Fruit fly (Drosophila melanogaster) whole organism, embryonic: ENCODE data around the gene IntS4.

Experiments used
- Aef1 ChIP-seq: fragments of 200-800 bp; sonication (Bioruptor generic); IDR thresholded peaks from 3 replicates; pipeline ENCODE4 v1.3.6; 2022; ENCODE audit warnings: missing biosample characterization, missing genetic modification characterization
- CG16779 ChIP-seq: fragments of 200-800 bp; sonication (Bioruptor generic); IDR thresholded peaks from 2 replicates; pipeline ENCODE4 v1.3.6; 2022; ENCODE audit warnings: missing biosample characterization, missing genetic modification characterization
- CG17186 ChIP-seq: fragments of 200-800 bp; sonication (Bioruptor generic); optimal IDR thresholded peaks from 3 replicates; lab custom pipeline; 2017; ENCODE audit warnings: missing biosample characterization, missing genetic modification reagents, missing genetic modification characterization
- CG3407 ChIP-seq: fragments of 200-800 bp; sonication (Bioruptor generic); optimal IDR thresholded peaks from 2 replicates; lab custom pipeline; 2018; ENCODE audit warnings: missing biosample characterization, mild to moderate bottlenecking, missing genetic modification characterization
- dmrt99B ChIP-seq: fragments of 200-800 bp; sonication (Bioruptor generic); optimal IDR thresholded peaks from 2 replicates; lab custom pipeline; 2018; ENCODE audit warnings: missing biosample characterization, mild to moderate bottlenecking, missing genetic modification characterization, moderate library complexity
- ftz-f1 ChIP-seq: fragments of 200-800 bp; sonication (Bioruptor generic); optimal IDR thresholded peaks from 2 replicates; lab custom pipeline; 2016; ENCODE audit warnings: missing biosample characterization, missing genetic modification characterization
- nau ChIP-seq: fragments of 200-800 bp; sonication (Bioruptor generic); optimal IDR thresholded peaks from 3 replicates; lab custom pipeline; 2017; ENCODE audit warnings: missing biosample characterization, mild to moderate bottlenecking, missing genetic modification characterization, missing genetic modification reagents
- sug ChIP-seq: fragments of 200-800 bp; optimal IDR thresholded peaks from 2 replicates; lab custom pipeline; 2019; ENCODE audit warnings: missing biosample characterization, mild to moderate bottlenecking, missing genetic modification characterization, moderate library complexity

DNA sequence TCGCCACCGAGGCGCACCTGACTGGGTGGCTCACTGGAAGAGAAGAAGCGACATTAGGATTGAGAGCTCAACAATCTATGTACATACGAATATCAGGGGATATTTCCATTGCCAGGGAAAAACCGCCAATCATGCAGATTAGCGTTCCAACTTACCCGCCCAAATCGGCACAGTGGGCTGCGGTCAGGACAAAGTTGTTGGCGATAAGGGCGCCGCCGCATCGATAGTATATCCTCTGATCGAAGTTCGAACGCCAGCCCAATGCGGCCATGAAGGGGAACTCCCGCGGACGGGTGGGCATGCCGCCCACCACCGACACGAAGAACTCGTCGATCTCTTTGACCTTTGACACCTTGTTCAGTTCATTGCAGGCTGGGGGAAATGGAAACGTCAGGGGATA, 13.4 kb upstream of the IntS4 start:
- TF ChIP-seq sug (tag; lab: Kevin White, UChicago) (no peak), CG17186 (GFP tag; lab: Kevin White, UChicago) (no peak), CG3407 (GFP tag; lab: Kevin White, UChicago) (no peak), dmrt99B (tag; lab: Kevin White, UChicago) (no peak), ftz-f1 (GFP tag; lab: Kevin White, UChicago) (no peak), Aef1 (GFP tag; lab: Robert Waterston, UW) (no peak), nau (GFP tag; lab: Kevin White, UChicago) (no peak), CG16779 (no peak)
